Worm (Caenorhabditis elegans) whole organism, L4/young adult: ENCODE measurements around the gene K07H8.8.

Experiments
- W03F9.2 ChIP-seq: fragments of 150-350 bp; optimal IDR thresholded peaks from 2 replicates; lab custom pipeline; 2014; ENCODE audit warnings: missing biosample characterization, missing genetic modification characterization
- dao-5 ChIP-seq: sonication (generic microtip); optimal IDR thresholded peaks from 2 replicates; lab custom pipeline; 2016; ENCODE audit warnings: missing genotype, missing genetic modification characterization, moderate library complexity, missing compliant biosample characterization
- him-1 ChIP-seq: sonication (generic microtip); optimal IDR thresholded peaks from 2 replicates; lab custom pipeline; 2016; ENCODE audit warnings: missing genotype, missing genetic modification reagents, missing genetic modification characterization, missing compliant biosample characterization

Gene K07H8.8

DNA sequence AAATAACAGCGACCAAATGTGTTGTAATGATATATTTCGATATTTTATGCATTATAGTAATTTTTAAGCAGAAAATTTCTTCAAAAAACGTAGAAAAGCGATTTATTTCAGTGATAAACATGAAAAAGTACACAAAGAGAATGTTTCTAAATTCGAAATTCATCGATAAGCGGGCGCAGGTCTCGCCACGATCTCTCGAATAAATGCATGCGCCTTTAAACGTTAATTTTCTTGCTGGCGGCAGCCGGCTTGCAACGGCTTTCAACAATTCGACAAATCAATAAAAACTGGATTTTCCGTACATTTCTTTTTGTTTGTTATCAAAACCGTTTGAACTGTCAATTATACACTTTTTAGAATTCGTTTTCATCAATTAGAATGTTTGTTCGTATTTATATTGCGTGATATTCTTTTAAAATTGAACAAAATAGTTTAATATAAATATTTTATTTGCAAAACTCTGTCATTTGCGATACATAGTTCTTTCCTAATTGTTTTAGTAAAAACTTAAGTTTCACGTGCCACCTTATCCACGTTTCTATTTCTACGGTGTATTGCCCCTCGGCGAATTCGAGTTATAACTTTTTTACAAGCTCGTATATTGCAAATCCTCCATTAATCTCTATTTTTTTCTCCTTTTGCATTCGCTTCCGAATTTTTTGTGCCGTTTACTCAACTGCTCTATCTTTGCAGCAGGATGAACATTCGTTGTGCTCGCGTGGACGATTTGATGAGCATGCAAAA lies 21.5 kb upstream of the K07H8.8 start, which contains the start of gene daf-31:
daf-31 (plus strand) TSS at position 694 of the 744 bp plus-strand sequence.
- TF ChIP-seq W03F9.2 (peak; percentile 39), dao-5 (tag; lab: Kevin White, UChicago) (no peak), him-1 (tag; lab: Kevin White, UChicago) (no peak)

DNA sequence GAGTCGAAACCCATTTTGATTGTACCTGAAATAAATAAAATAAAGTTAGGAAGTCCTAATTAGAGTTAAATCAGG lies 21.1 kb upstream of the K07H8.8 start, which contains the start of gene nucl-1:
nucl-1 (minus strand) TSS at position 26 of the 75 bp plus-strand sequence.
- no peak for TF ChIP-seq W03F9.2
- no peak for TF ChIP-seq dao-5 (tag; lab: Kevin White, UChicago)
- no peak for TF ChIP-seq him-1 (tag; lab: Kevin White, UChicago)

DNA sequence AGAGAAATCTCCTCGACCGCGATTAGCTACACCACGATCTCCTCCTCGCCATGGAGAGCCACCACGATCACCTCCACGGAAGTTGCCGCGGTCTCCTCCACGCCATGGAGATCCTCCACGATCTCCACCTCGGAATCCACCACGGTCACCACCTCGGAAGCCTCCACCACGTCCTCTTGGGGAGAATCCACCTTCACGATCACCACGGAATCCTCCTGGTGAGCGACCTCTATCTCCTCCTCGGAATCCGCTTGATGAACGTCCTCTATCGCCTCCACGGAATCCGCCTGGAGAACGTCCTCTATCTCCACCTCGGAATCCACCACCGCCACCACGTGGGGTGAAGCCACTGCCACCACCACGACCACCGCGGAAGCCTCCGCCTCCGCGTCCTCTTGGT lies 20.9 kb upstream of the K07H8.8 start:
- no peak for TF ChIP-seq him-1 (tag; lab: Kevin White, UChicago)
- no peak for TF ChIP-seq W03F9.2
- TF ChIP-seq dao-5 (tag; lab: Kevin White, UChicago), result no peak

DNA sequence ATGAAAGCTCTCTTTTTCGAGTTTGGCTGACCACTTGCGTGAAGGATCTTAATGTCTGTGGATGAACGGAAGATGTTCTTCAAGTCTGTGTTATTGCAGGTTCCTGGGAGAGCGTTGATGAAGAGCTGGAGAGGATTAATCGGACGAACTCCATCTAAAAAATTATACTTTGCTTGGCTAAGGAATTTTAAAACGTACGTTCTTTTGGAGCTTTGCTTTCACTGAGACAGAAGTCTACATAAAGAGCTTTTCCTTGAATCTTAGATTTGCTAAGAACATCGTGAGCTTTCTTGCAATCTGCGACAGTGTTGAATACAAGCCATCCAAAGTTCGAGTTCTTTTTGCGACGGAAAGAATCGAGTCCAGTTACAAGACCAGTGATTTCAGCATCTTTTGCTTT lies 19.1 kb upstream of the K07H8.8 start:
- TF ChIP-seq dao-5 (tag; lab: Kevin White, UChicago) (no peak), W03F9.2 (no peak), him-1 (tag; lab: Kevin White, UChicago) (no peak)

DNA sequence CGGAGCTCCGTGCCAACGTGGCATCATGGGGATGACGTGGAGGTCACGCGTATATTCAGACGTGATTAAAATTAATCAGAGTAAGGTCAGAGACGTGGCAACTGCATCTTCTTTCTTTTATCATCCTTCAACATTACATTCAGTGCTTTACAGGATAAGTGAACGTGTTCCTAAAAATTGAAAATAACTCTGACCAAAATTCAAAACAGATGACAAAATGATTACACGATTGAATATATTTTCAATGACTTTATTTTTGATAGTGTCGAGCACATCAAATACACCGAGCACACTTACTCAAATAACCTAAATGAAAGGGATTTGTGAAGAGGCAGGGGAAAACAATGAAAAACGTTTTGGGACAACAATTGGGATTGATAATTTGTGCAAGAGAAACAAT lies 18.1 kb upstream of the K07H8.8 start, which contains the start of gene K07H8.9:
K07H8.9 (minus strand) TSS at position 125 of the 400 bp plus-strand sequence.
- TF ChIP-seq dao-5 (tag; lab: Kevin White, UChicago), result no peak
- no peak for TF ChIP-seq W03F9.2
- no peak for TF ChIP-seq him-1 (tag; lab: Kevin White, UChicago)

DNA sequence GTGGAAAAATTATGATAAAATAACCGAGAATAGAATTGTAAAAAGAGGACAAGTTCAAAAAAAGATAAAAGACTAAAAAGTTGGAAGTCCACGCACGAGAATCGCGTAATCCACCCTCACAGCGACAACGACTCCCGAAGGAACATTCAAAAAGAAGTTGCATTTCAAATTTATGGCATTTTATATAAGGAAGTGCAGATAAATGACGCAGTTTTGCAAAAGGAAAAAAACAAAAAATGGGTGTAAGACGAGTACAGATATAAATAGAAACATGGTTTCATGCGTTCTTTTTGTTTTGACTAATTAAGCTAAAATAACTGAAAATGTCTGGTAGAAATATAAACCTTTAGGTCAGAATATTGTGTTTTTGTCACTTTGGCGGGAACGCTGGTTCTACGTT lies 15.0 kb upstream of the K07H8.8 start:
- TF ChIP-seq W03F9.2 (no peak), him-1 (tag; lab: Kevin White, UChicago) (no peak), dao-5 (tag; lab: Kevin White, UChicago) (no peak)

DNA sequence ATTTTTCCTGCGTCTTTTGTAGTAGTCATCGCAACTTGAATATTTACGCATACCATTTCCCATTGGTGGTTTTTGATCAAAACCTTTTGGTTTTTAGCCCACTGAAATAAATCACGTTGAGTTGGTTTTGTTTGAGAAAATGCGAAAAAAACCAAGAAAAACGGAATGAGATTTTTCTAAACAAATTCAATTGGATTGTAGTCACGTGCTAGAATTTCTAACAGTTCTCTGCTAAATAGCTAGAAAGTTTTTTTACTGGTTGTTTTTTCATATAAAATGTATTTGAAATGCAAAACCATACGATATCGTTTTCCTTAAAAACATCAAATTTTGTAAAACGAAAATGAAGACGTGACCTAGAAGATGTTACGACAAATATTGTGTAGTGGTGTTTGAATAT lies 8.4 kb upstream of the K07H8.8 start, which contains the start of gene K07H8.12:
K07H8.12 (minus strand) TSS at position 101 of the 400 bp plus-strand sequence.
- no peak for TF ChIP-seq dao-5 (tag; lab: Kevin White, UChicago)
- TF ChIP-seq him-1 (tag; lab: Kevin White, UChicago), result no peak
- no peak for TF ChIP-seq W03F9.2

DNA sequence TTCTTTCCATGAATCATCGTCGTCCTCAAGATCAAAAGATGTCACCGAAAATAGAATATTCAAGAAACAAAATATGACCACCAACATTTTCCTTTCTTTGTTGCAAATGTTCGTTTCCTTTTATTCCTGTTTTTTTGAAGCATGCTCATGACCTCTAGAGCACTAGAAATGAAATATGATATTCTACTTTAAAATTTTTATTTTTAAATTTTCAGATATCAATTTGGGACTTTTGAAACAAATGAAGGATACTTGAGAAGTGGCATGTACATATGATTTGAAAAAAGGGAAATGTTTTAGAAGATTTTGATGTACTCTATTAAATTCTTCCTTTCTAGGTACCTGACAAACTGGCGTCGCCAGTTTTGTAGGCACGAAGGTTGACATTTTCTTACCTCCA lies 7.0 kb upstream of the K07H8.8 start, which contains the start of gene K07H8.11:
K07H8.11 (minus strand) TSS at position 101 of the 400 bp plus-strand sequence.
- TF ChIP-seq dao-5 (tag; lab: Kevin White, UChicago) (no peak), him-1 (tag; lab: Kevin White, UChicago) (no peak), W03F9.2 (no peak)

DNA sequence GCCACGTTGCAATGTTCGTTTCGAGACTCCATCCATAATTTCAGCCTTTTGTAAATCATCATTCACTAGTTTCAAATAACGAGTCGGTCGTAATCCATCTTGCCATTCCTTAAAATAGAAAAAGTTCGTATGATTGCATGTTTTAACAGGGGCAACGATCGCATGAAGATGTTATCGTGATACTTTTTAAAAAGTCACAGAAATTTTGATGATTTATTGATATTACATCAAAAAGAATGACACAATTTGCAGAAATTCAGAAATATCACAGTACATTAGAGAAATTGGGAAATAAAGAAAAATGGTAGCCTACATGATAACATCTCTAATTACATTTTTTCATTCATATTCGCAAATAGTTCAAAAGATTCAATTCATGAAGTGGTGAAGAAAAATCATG lies 5.1 kb upstream of the K07H8.8 start:
- no peak for TF ChIP-seq him-1 (tag; lab: Kevin White, UChicago)

DNA sequence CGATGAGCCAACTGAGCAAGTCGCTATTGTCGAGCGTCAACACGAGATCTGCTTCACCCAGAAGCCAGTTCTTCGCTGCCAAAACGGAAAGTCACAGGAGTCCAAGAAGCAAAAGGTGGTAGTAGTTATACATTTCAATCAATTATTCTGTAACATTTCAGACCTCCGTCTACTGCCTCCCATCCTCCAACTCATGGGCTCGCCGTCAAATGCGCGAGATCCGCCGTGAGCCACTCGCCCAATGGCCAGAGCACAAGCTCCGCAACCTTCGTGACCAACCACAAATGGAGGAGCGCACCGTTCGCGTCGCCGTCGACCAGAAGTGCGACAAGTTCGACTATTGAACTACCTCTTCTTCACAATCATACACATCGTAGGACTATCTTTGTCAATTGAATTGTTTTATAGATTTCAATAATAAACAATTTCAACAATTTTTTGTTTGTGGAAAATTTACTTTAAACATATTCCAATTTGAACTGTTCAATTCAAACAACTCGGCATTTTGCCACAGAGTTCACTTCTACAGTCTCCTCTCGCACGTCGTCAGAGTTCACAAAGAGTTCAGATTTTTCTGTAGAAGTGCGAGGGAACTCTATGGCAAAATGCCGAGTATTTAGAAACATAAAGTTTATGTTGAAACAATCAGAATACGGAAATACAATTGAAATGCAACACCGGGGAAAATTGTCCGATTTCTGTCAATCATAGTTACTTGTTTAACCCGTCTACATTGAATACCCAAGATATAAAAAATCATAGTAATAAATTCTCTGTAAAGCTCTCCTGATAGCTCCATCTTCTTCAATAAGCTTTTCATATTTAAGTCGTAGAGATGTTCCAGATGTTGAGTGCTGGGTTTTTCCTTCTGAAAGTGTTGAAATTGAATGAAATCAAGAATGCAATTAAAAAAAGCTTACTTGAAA lies 1.9 kb downstream of the K07H8.8 start:
- no peak for TF ChIP-seq him-1 (tag; lab: Kevin White, UChicago)
- no peak for TF ChIP-seq dao-5 (tag; lab: Kevin White, UChicago)
- TF ChIP-seq W03F9.2, result no peak

DNA sequence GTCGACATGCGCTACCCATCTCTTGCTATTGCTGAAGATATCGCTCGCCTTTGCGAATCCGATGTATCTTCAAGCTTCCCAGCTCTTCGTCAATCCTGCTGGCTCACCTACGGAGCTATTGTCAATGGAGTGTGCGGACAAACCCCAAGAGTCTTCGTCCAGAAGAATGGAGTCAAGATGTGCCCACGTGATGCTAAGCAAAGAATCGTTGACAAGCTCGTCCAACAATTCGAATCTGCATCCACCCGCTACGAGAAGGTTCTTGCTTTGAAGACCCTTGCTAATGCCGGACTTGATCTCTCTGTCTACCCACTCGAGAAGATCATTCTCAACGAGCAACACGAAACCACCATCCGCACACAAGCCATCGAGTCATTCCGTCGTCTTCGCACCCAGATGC lies 5.5 kb downstream of the K07H8.8 start:
- TF ChIP-seq W03F9.2, result no peak
- TF ChIP-seq him-1 (tag; lab: Kevin White, UChicago), result no peak
- TF ChIP-seq dao-5 (tag; lab: Kevin White, UChicago), result no peak

DNA sequence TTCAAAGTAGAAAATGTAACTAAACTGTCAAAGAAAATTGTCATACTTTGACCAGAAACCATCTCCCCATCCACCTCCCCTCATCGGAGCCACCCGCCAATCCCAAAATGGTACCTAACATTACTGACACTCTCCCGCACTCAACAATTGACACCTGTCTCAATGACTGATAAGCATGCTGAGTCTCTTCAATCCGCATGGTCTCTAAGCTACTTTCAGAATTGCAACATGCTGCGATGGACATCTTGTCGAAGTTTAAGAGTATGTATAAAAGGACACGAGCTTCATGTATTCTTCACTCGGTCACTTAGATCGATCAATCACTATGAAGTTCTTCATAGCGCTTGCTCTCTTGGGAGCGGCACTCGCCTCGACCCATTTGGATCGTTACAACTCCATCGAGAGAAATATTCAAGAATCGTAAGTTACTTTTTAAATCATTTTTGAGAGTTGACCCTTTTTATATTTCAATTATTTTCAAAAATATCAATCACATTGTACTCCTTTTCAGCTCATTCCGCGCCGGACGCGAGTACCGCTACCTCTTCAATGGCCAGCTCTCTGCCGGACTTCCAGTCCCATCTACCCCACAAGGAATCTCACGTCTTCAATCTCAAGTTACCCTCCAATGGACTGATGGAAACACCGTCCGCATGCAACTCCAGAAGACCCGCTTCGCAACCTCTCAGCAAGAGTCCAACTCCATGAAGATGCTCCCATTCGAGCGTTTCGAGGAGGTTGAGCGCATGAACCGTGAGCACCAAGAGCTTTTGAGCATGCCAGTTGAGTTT lies 7.2 kb downstream of the K07H8.8 start, which contains the start of gene vit-6:
vit-6 (plus strand) TSS at position 310 of the 791 bp plus-strand sequence.
- TF ChIP-seq dao-5 (tag; lab: Kevin White, UChicago), result peak; percentile 50
- TF ChIP-seq W03F9.2, result no peak

DNA sequence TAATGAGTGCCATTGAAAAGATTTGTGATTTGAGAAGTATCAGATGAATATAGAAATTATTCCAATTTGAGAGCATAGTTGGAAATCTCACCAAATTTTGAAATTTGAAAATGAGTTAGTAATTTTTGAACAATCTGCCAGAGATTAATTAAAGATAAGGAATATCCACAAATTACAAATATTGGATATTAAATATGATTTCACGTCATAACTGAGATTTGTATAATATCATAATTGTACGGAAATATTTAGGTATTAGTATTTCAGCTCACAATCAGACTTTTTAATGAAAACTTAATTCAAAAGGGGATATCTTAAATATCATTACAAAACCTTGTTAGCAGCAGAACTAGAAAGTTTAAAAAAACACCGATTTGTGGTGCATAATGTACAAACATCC lies 8.3 kb downstream of the K07H8.8 start, which contains the start of gene K07H8.7:
K07H8.7 (minus strand) TSS at position 101 of the 400 bp plus-strand sequence.
- TF ChIP-seq W03F9.2 (no peak), dao-5 (tag; lab: Kevin White, UChicago) (no peak), him-1 (tag; lab: Kevin White, UChicago) (no peak)
